Worm (Caenorhabditis elegans) whole organism, L1 larva: ENCODE results near the gene lact-8.

ENCODE experiments used
- C16A3.4 ChIP-seq: fragments of 150-350 bp; optimal IDR thresholded peaks from 2 replicates; lab custom pipeline; 2014; ENCODE audit warnings: missing biosample characterization, missing genetic modification characterization
- C34B4.2 ChIP-seq: sonication (generic microtip); optimal IDR thresholded peaks from 2 replicates; lab custom pipeline; 2017; ENCODE audit warnings: mild to moderate bottlenecking, missing genetic modification characterization, missing compliant biosample characterization
- Y116A8C.19 ChIP-seq: sonication (generic microtip); optimal IDR thresholded peaks from 2 replicates; lab custom pipeline; 2016; ENCODE audit warnings: missing compliant biosample characterization, missing genetic modification characterization, borderline replicate concordance
- aha-1 ChIP-seq: fragments of 150-350 bp; optimal IDR thresholded peaks from 2 replicates; lab custom pipeline; 2014; ENCODE audit warnings: missing biosample characterization, missing genetic modification characterization
- aly-2 ChIP-seq: fragments of 150-350 bp; optimal IDR thresholded peaks from 2 replicates; lab custom pipeline; 2014; ENCODE audit warnings: missing biosample characterization, missing genetic modification characterization
- ama-1 ChIP-seq: fragments of 150-350 bp; optimal IDR thresholded peaks from 2 replicates; lab custom pipeline; 2014
- blmp-1 ChIP-seq: fragments of 150-350 bp; optimal IDR thresholded peaks from 2 replicates; lab custom pipeline; 2014; ENCODE audit warnings: missing biosample characterization, missing genetic modification characterization
- ces-1 ChIP-seq: fragments of 150-350 bp; optimal IDR thresholded peaks from 2 replicates; lab custom pipeline; 2014; ENCODE audit warnings: missing biosample characterization, missing genetic modification reagents, missing genetic modification characterization
- dpl-1 ChIP-seq, 3 experiments: fragments of 150-350 bp in 2 of 3; sonication (generic microtip) in 1 of 3; optimal IDR thresholded peaks; 2 replicates each; lab custom pipeline; 2014 to 2017; ENCODE audit warnings: missing biosample characterization in 3 of 3, missing genetic modification characterization in 3 of 3, missing genetic modification reagents in 3 of 3
- dsc-1 ChIP-seq: sonication (generic microtip); optimal IDR thresholded peaks from 2 replicates; lab custom pipeline; 2016; ENCODE audit warnings: mild to moderate bottlenecking, missing genetic modification characterization, missing compliant biosample characterization
- efl-1 ChIP-seq, 4 experiments: fragments of 150-350 bp; optimal IDR thresholded peaks in 3 of 4; peaks in 1 of 4; 1 replicate in 1 of 4; 2 replicates in 3 of 4; lab custom pipeline; 2014; ENCODE audit warnings: missing biosample characterization in 2 of 4, missing genetic modification characterization in 2 of 4, missing genetic modification reagents in 2 of 4
- fkh-10 ChIP-seq: sonication (generic microtip); optimal IDR thresholded peaks from 2 replicates; lab custom pipeline; 2017; ENCODE audit warnings: missing biosample characterization, missing genetic modification reagents, missing genetic modification characterization
- fkh-4 ChIP-seq: sonication (generic microtip); optimal IDR thresholded peaks from 2 replicates; lab custom pipeline; 2016; ENCODE audit warnings: missing compliant biosample characterization, missing genetic modification characterization, borderline replicate concordance
- fos-1 ChIP-seq: fragments of 150-350 bp; optimal IDR thresholded peaks from 2 replicates; lab custom pipeline; 2014; ENCODE audit warnings: missing biosample characterization, missing genetic modification characterization
- hlh-4 ChIP-seq: sonication (generic microtip); optimal IDR thresholded peaks from 2 replicates; lab custom pipeline; 2016; ENCODE audit warnings: mild to moderate bottlenecking, missing genetic modification characterization, missing compliant biosample characterization
- hpl-2 ChIP-seq: fragments of 150-350 bp; optimal IDR thresholded peaks from 2 replicates; lab custom pipeline; 2014; ENCODE audit warnings: missing biosample characterization, missing genetic modification reagents, missing genetic modification characterization
- irx-1 ChIP-seq: sonication (generic microtip); optimal IDR thresholded peaks from 2 replicates; lab custom pipeline; 2016; ENCODE audit warnings: missing genetic modification characterization, missing compliant biosample characterization
- isw-1 ChIP-seq: fragments of 200-800 bp; sonication (Bioruptor generic); IDR thresholded peaks from 2 replicates; pipeline ENCODE4 v1.3.6; 2022; ENCODE audit warnings: missing genetic modification characterization, missing compliant biosample characterization
- jun-1 ChIP-seq: fragments of 150-350 bp; optimal IDR thresholded peaks from 2 replicates; lab custom pipeline; 2014; ENCODE audit warnings: missing biosample characterization, missing genetic modification reagents, missing genetic modification characterization
- lin-13 ChIP-seq: fragments of 150-350 bp; optimal IDR thresholded peaks from 2 replicates; lab custom pipeline; 2014; ENCODE audit warnings: missing biosample characterization, missing genetic modification reagents, missing genetic modification characterization
- lin-14 ChIP-seq: fragments of 200-800 bp; sonication (Bioruptor generic); optimal IDR thresholded peaks from 2 replicates; lab custom pipeline; 2018; ENCODE audit warnings: mild to moderate bottlenecking, missing genetic modification characterization, moderate library complexity, missing compliant biosample characterization
- lin-15B ChIP-seq: fragments of 150-350 bp; sonication (generic microtip); optimal IDR thresholded peaks from 3 replicates; lab custom pipeline; 2014; ENCODE audit warnings: missing biosample characterization, missing genetic modification characterization
- lin-35 ChIP-seq, 2 experiments: fragments of 150-350 bp; optimal IDR thresholded peaks; 2 replicates each; lab custom pipeline; 2014; ENCODE audit warnings: missing biosample characterization in 2 of 2, missing genetic modification characterization in 2 of 2, missing genetic modification reagents in 2 of 2
- lir-3 ChIP-seq: sonication (generic microtip); optimal IDR thresholded peaks from 2 replicates; lab custom pipeline; 2016; ENCODE audit warnings: mild to moderate bottlenecking, missing genetic modification characterization, moderate library complexity, missing compliant biosample characterization; ENCODE audit not compliant: poor library complexity
- lsy-2 ChIP-seq, 2 experiments: fragments of 150-350 bp; optimal IDR thresholded peaks; 2 replicates each; lab custom pipeline; 2014; ENCODE audit warnings: missing biosample characterization in 2 of 2, missing genetic modification characterization in 2 of 2
- mab-9 ChIP-seq: fragments of 200-800 bp; sonication (Bioruptor generic); IDR thresholded peaks from 2 replicates; pipeline ENCODE4 v1.3.6; 2022; ENCODE audit warnings: missing genetic modification reagents, missing genetic modification characterization, missing compliant biosample characterization
- mep-1 ChIP-seq: fragments of 150-350 bp; optimal IDR thresholded peaks from 2 replicates; lab custom pipeline; 2014; ENCODE audit warnings: missing biosample characterization, missing genetic modification characterization
- nhr-11 ChIP-seq: fragments of 150-350 bp; optimal IDR thresholded peaks from 2 replicates; lab custom pipeline; 2014; ENCODE audit warnings: missing biosample characterization, missing genetic modification characterization
- nhr-12 ChIP-seq: sonication (generic microtip); optimal IDR thresholded peaks from 2 replicates; lab custom pipeline; 2017; ENCODE audit warnings: missing biosample characterization, missing genetic modification characterization
- nhr-20 ChIP-seq: sonication (generic microtip); optimal IDR thresholded peaks from 2 replicates; lab custom pipeline; 2016; ENCODE audit warnings: mild to moderate bottlenecking, missing genetic modification characterization, missing compliant biosample characterization
- nhr-47 ChIP-seq: sonication (generic microtip); optimal IDR thresholded peaks from 2 replicates; lab custom pipeline; 2016; ENCODE audit warnings: mild to moderate bottlenecking, missing genetic modification characterization, moderate library complexity, missing compliant biosample characterization
- nhr-71 ChIP-seq: sonication (generic microtip); optimal IDR thresholded peaks from 2 replicates; lab custom pipeline; 2016; ENCODE audit warnings: mild to moderate bottlenecking, missing genetic modification characterization, moderate library complexity, missing compliant biosample characterization
- nhr-85 ChIP-seq: sonication (generic microtip); peaks from one replicate; lab custom pipeline; 2016; ENCODE audit warnings: missing genetic modification characterization, inconsistent platforms, missing compliant biosample characterization
- rnt-1 ChIP-seq: sonication (generic microtip); optimal IDR thresholded peaks from 2 replicates; lab custom pipeline; 2016; ENCODE audit warnings: mild to moderate bottlenecking, missing genetic modification characterization, moderate library complexity, missing compliant biosample characterization
- snpc-4 ChIP-seq: fragments of 150-350 bp; optimal IDR thresholded peaks from 2 replicates; lab custom pipeline; 2014; ENCODE audit warnings: missing biosample characterization, missing genetic modification characterization
- snu-23 ChIP-seq: sonication (generic microtip); optimal IDR thresholded peaks from 2 replicates; lab custom pipeline; 2016; ENCODE audit warnings: missing genetic modification characterization, missing compliant biosample characterization
- sptf-1 ChIP-seq: fragments of 150-350 bp; optimal IDR thresholded peaks from 2 replicates; lab custom pipeline; 2014; ENCODE audit warnings: missing biosample characterization, missing genetic modification characterization
- swsn-7 ChIP-seq: sonication (generic microtip); optimal IDR thresholded peaks from 2 replicates; lab custom pipeline; 2016; ENCODE audit warnings: missing genetic modification characterization, missing compliant biosample characterization
- tbx-2 ChIP-seq: sonication (generic microtip); optimal IDR thresholded peaks from 2 replicates; lab custom pipeline; 2016; ENCODE audit warnings: missing genetic modification characterization, missing compliant biosample characterization
- tlp-1 ChIP-seq: fragments of 150-350 bp; optimal IDR thresholded peaks from 2 replicates; lab custom pipeline; 2014; ENCODE audit warnings: missing biosample characterization, missing genetic modification characterization
- unc-30 ChIP-seq: sonication (generic microtip); optimal IDR thresholded peaks from 2 replicates; lab custom pipeline; 2017; ENCODE audit warnings: missing biosample characterization, missing genetic modification characterization
- unc-62 ChIP-seq: fragments of 150-350 bp; optimal IDR thresholded peaks from 2 replicates; lab custom pipeline; 2014; ENCODE audit warnings: missing biosample characterization, missing genetic modification reagents, missing genetic modification characterization
- unc-86 ChIP-seq: sonication (generic microtip); optimal IDR thresholded peaks from 2 replicates; lab custom pipeline; 2016; ENCODE audit warnings: missing genetic modification characterization, missing compliant biosample characterization
- vab-15 ChIP-seq: sonication (generic microtip); optimal IDR thresholded peaks from 2 replicates; lab custom pipeline; 2017; ENCODE audit warnings: missing genotype, mild to moderate bottlenecking, missing genetic modification characterization, missing compliant biosample characterization
- zag-1 ChIP-seq: fragments of 150-350 bp; optimal IDR thresholded peaks from 2 replicates; lab custom pipeline; 2014; ENCODE audit warnings: missing biosample characterization, missing genetic modification characterization
- zip-4 ChIP-seq: fragments of 200-800 bp; sonication (Bioruptor generic); optimal IDR thresholded peaks from 2 replicates; lab custom pipeline; 2018; ENCODE audit warnings: mild to moderate bottlenecking, missing genetic modification characterization, moderate library complexity, missing compliant biosample characterization

The lact-8 gene

DNA sequence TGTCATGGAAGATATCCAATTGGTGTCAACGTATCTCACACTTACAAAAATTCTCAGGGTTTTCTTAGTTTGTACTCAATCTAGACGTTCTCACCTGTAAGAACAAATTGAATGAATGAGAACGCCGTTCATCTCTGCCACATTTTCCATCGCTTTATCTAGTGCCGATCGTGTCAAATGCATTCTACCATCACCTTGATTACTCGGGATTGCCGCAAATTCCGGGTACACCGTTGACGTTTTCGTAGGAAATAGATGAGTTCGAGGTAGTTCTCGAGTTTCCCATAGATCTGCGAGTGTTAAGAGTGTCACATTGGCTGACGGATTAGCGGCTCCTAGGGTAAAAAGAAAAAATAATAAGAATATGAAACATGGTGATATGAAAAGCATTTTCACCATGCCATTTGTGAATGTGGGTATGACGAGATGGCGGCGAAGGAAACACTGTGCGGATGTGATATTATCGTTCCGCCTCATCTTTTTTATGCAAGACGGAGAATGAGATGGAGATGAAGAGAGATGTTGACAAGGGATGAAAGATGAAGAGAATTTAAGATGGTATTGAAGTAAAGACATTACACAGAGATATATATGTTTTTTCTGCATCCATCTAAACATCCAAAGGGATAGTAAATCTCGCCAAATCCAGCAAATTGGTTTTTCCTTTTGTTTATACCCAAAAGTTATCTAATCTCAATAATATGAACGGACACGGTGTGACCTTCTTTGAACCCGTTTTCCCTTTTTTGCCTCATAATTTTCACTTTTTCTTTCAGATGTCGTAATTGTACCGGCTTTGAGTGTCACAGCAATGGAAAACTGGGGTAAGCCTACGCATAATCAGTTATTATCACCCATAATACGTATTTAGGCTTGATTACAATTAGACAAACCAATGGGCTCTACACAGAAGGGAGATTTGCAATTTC is at the start of gene lact-8:
TSS of gene lact-8 (minus strand) at position 445 of the 929 bp plus-strand sequence.
- peak; percentile 25 for TF ChIP-seq dsc-1 (tag; lab: Kevin White, UChicago)
- no peak for TF ChIP-seq irx-1 (tag; lab: Kevin White, UChicago)
- peak; percentile 18 for TF ChIP-seq lin-14
- TF ChIP-seq efl-1 (optimal IDR thresholded peaks at IDR 0.05; lab: Kevin White, UChicago), result no peak
- TF ChIP-seq efl-1 (GFP tag; optimal IDR thresholded peaks at IDR 0.05 in 1 of 2; lab: Kevin White, UChicago), result peak in 1 of 2 experiments; percentile 90
- TF ChIP-seq blmp-1 (tag; lab: Kevin White, UChicago), result peak; percentile 56
- TF ChIP-seq nhr-12 (tag; lab: Kevin White, UChicago), result no peak

DNA sequence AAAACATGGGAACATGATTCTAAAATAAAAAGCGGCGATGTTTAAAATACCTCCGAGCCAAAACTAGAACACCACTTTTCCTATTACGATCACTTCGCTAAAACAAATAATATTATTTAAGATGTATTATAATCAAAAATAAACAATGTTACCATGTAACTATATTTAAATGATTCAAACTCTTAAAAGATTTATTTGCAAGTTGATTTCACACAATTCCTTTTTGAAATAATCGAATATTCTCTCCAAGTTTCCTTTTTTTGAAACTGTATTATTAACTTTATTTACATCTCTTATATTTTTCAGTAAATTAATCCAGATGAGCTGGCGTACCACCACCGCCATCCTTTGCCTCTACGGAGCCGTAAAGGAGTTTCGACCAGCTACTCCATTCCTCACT is 47.8 kb upstream of the lact-8 start, which contains the start of gene folt-1:
TSS of gene folt-1 (plus strand) at position 301 of the 400 bp plus-strand sequence.
- no peak for TF ChIP-seq dpl-1 (GFP tag; optimal IDR thresholded peaks at IDR 0.05; lab: Kevin White, UChicago)
- no peak for TF ChIP-seq nhr-47 (tag; lab: Kevin White, UChicago)

DNA sequence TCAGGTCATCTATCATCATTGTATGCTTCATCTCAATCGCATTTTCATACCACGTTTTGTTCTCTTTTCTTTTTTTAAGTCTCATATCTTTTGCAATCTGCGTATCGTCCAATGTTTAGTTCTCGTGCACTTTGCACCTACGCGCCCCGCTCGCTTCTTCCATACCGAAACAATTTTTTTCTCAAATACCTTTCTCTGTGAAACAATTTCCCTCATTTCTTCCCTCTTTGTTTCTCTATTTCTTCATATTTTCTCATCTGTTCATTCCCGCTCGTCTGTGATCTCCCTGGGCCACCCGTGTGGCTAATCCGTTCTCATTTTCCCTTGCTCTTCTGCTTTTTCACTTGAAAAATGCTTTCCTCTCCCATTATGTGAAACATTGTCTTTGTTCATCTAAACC is 46.9 kb upstream of the lact-8 start:
- TF ChIP-seq mep-1 (tag; lab: Kevin White, UChicago) (peak; percentile 25), sptf-1 (no peak), lin-14 (peak; percentile 84), nhr-71 (tag; lab: Kevin White, UChicago) (peak; percentile 48), nhr-20 (tag; lab: Kevin White, UChicago) (peak; percentile 44), aha-1 (tag; lab: Kevin White, UChicago) (no peak), isw-1 (GFP tag; lab: Robert Waterston, UW) (no peak), mab-9 (GFP tag; lab: Robert Waterston, UW) (no peak), C16A3.4 (tag; lab: Kevin White, UChicago) (no peak), efl-1 (optimal IDR thresholded peaks at IDR 0.05; lab: Kevin White, UChicago) (peak in 1 of 2 experiments; percentile 25), efl-1 (GFP tag; optimal IDR thresholded peaks at IDR 0.05 in 1 of 2; lab: Kevin White, UChicago) (no peak), tlp-1 (tag; lab: Kevin White, UChicago) (no peak), fkh-10 (GFP tag; lab: Kevin White, UChicago) (no peak), ces-1 (GFP tag; lab: Kevin White, UChicago) (no peak), nhr-11 (tag; lab: Kevin White, UChicago) (no peak), lin-35 (GFP tag; optimal IDR thresholded peaks at IDR 0.05; lab: Kevin White, UChicago) (peak in 1 of 2 experiments; percentile 6), snpc-4 (tag; lab: Kevin White, UChicago) (no peak), unc-30 (tag; lab: Kevin White, UChicago) (no peak), unc-86 (no peak), hlh-4 (tag; lab: Kevin White, UChicago) (no peak), ama-1 (lab: Kevin White, UChicago) (no peak), nhr-85 (tag; lab: Kevin White, UChicago) (peak; percentile 3), hpl-2 (GFP tag; lab: Kevin White, UChicago) (no peak), blmp-1 (tag; lab: Kevin White, UChicago) (peak; percentile 22), lsy-2 (tag; optimal IDR thresholded peaks at IDR 0.05; lab: Kevin White, UChicago) (peak in 1 of 2 experiments; percentile 47), snu-23 (GFP tag; lab: Kevin White, UChicago) (peak; percentile 13), unc-62 (GFP tag; lab: Kevin White, UChicago) (no peak), swsn-7 (tag; lab: Kevin White, UChicago) (peak; percentile 16), lir-3 (tag; lab: Kevin White, UChicago) (no peak), fos-1 (tag; lab: Kevin White, UChicago) (no peak), lin-15B (tag; lab: Kevin White, UChicago) (no peak), dpl-1 (GFP tag; optimal IDR thresholded peaks at IDR 0.05; lab: Kevin White, UChicago) (no peak), zip-4 (no peak), Y116A8C.19 (tag; lab: Kevin White, UChicago) (no peak), lin-13 (GFP tag; lab: Kevin White, UChicago) (no peak), irx-1 (tag; lab: Kevin White, UChicago) (no peak), rnt-1 (tag; lab: Kevin White, UChicago) (peak; percentile 41), aly-2 (no peak), fkh-4 (tag; lab: Kevin White, UChicago) (no peak), zag-1 (no peak), tbx-2 (peak; percentile 32), C34B4.2 (tag; lab: Kevin White, UChicago) (no peak), vab-15 (tag; lab: Kevin White, UChicago) (no peak), jun-1 (tag; lab: Kevin White, UChicago) (no peak)
